Worm (Caenorhabditis elegans) whole organism, young adult: ENCODE data around the gene ceh-83.
A peak's percentile ranks its signal among the peaks of the same experiment; 100 is the strongest.
"Not testable (repeated sequence)": the region's sequence is repeated elsewhere in the genome, so short reads cannot be mapped to it uniquely, and the experiment has no call there.

Experiments used
- B0019.2 ChIP-seq: fragments of 200-800 bp; sonication (Bioruptor generic); conservative IDR thresholded peaks from 2 replicates; pipeline ENCODE4 v1.3.6; 2022; ENCODE audit warnings: missing genetic modification reagents, missing genetic modification characterization, missing compliant biosample characterization
- B0261.1 ChIP-seq: sonication (generic microtip); optimal IDR thresholded peaks from 2 replicates; lab custom pipeline; 2016; ENCODE audit warnings: mild to moderate bottlenecking, missing genetic modification characterization, moderate library complexity, missing compliant biosample characterization
- F33H1.4 ChIP-seq: fragments of 200-800 bp; sonication (Bioruptor generic); IDR thresholded peaks from 2 replicates; pipeline ENCODE4 v1.3.6; 2022; ENCODE audit warnings: missing genetic modification reagents, missing genetic modification characterization, missing compliant biosample characterization
- F37B4.10 ChIP-seq: fragments of 200-800 bp; sonication (Bioruptor generic); IDR thresholded peaks from 2 replicates; pipeline ENCODE4 v1.3.6; 2022; ENCODE audit warnings: missing genetic modification characterization, missing compliant biosample characterization
- F57C9.4 ChIP-seq: sonication (generic microtip); optimal IDR thresholded peaks from 2 replicates; lab custom pipeline; 2017; ENCODE audit warnings: mild to moderate bottlenecking, missing genetic modification characterization, missing compliant biosample characterization
- Y53G8AR.9 ChIP-seq: fragments of 200-800 bp; sonication (Bioruptor generic); conservative IDR thresholded peaks from 2 replicates; pipeline ENCODE4 v1.3.6; 2022; ENCODE audit warnings: missing genetic modification reagents, missing genetic modification characterization, missing compliant biosample characterization
- Y67H2A.10 ChIP-seq: fragments of 200-800 bp; sonication (Bioruptor generic); conservative IDR thresholded peaks from 2 replicates; pipeline ENCODE4 v1.3.6; 2022; ENCODE audit warnings: missing genetic modification reagents, missing genetic modification characterization, missing compliant biosample characterization
- ceh-100 ChIP-seq: fragments of 200-800 bp; sonication (Bioruptor generic); IDR thresholded peaks from 2 replicates; pipeline ENCODE4 v1.3.6; 2022; ENCODE audit warnings: missing genetic modification reagents, missing genetic modification characterization, missing compliant biosample characterization
- ceh-91 ChIP-seq: fragments of 200-800 bp; sonication (Bioruptor generic); IDR thresholded peaks from 2 replicates; pipeline ENCODE4 v1.3.6; 2022; ENCODE audit warnings: missing genetic modification reagents, missing genetic modification characterization, missing compliant biosample characterization
- chd-7 ChIP-seq: sonication (generic microtip); optimal IDR thresholded peaks from 2 replicates; lab custom pipeline; 2016; ENCODE audit warnings: mild to moderate bottlenecking, missing genetic modification characterization, moderate library complexity, missing compliant biosample characterization
- dox-1 ChIP-seq: fragments of 200-800 bp; sonication (Bioruptor generic); IDR thresholded peaks from 2 replicates; pipeline ENCODE4 v1.3.6; 2022; ENCODE audit warnings: missing genetic modification reagents, missing genetic modification characterization, missing compliant biosample characterization
- dpl-1 ChIP-seq: fragments of 150-350 bp; optimal IDR thresholded peaks from 2 replicates; lab custom pipeline; 2014; ENCODE audit warnings: missing biosample characterization, missing genetic modification reagents, missing genetic modification characterization
- efl-1 ChIP-seq: fragments of 150-350 bp; optimal IDR thresholded peaks from 2 replicates; lab custom pipeline; 2014; ENCODE audit warnings: missing biosample characterization, missing genetic modification reagents, missing genetic modification characterization
- egl-44 ChIP-seq: fragments of 200-800 bp; sonication (Bioruptor generic); IDR thresholded peaks from 2 replicates; pipeline ENCODE4 v1.3.6; 2022; ENCODE audit warnings: missing genetic modification reagents, missing genetic modification characterization, missing compliant biosample characterization
- gei-17 ChIP-seq: fragments of 200-800 bp; sonication (Bioruptor generic); optimal IDR thresholded peaks from 2 replicates; lab custom pipeline; 2018; ENCODE audit warnings: mild to moderate bottlenecking, missing genetic modification characterization, missing compliant biosample characterization
- lin-40 ChIP-seq: sonication (generic microtip); optimal IDR thresholded peaks from 2 replicates; lab custom pipeline; 2016; ENCODE audit warnings: missing genetic modification characterization, mild to moderate bottlenecking, missing compliant biosample characterization, missing genotype, missing genetic modification reagents
- madf-6 ChIP-seq: fragments of 200-800 bp; sonication (Bioruptor generic); IDR thresholded peaks from 2 replicates; pipeline ENCODE4 v1.3.6; 2022; ENCODE audit warnings: missing genetic modification reagents, missing genetic modification characterization, missing compliant biosample characterization
- mxl-1 ChIP-seq: sonication (generic microtip); optimal IDR thresholded peaks from 2 replicates; lab custom pipeline; 2016; ENCODE audit warnings: missing genetic modification characterization, missing compliant biosample characterization
- nfya-1 ChIP-seq: sonication (generic microtip); optimal IDR thresholded peaks from 2 replicates; lab custom pipeline; 2017; ENCODE audit warnings: antibody characterized with exemption, missing compliant biosample characterization, missing genetic modification characterization, borderline replicate concordance; ENCODE audit not compliant: insufficient read depth
- nfya-2 ChIP-seq: fragments of 200-800 bp; sonication (Bioruptor generic); IDR thresholded peaks from 2 replicates; pipeline ENCODE4 v1.3.6; 2022; ENCODE audit warnings: missing genetic modification reagents, missing genetic modification characterization, missing compliant biosample characterization
- nfyb-1 ChIP-seq: fragments of 200-800 bp; sonication (Bioruptor generic); IDR thresholded peaks from 2 replicates; pipeline ENCODE4 v1.3.6; 2022; ENCODE audit warnings: missing genetic modification reagents, missing genetic modification characterization, missing compliant biosample characterization
- nhr-120 ChIP-seq: fragments of 200-800 bp; sonication (Bioruptor generic); IDR thresholded peaks from 2 replicates; pipeline ENCODE4 v1.3.6; 2022; ENCODE audit warnings: missing genetic modification characterization, missing compliant biosample characterization
- nhr-80 ChIP-seq: sonication (generic microtip); optimal IDR thresholded peaks from 2 replicates; lab custom pipeline; 2016; ENCODE audit warnings: missing genetic modification characterization, missing compliant biosample characterization
- nhr-90 ChIP-seq: sonication (generic microtip); optimal IDR thresholded peaks from 2 replicates; lab custom pipeline; 2016; ENCODE audit warnings: missing genotype, mild to moderate bottlenecking, missing genetic modification characterization, missing compliant biosample characterization
- repo-1 ChIP-seq: sonication (generic microtip); optimal IDR thresholded peaks from 2 replicates; lab custom pipeline; 2017; ENCODE audit warnings: mild to moderate bottlenecking, missing genetic modification characterization, missing compliant biosample characterization
- rpc-1 ChIP-seq, 2 experiments: fragments of 150-350 bp in 1 of 2; sonication (generic microtip) in 1 of 2; optimal IDR thresholded peaks; 2 replicates each; lab custom pipeline; 2014 to 2018; ENCODE audit warnings: missing biosample characterization in 1 of 2, missing genetic modification characterization in 1 of 2, missing genetic modification reagents in 1 of 2, missing genotype in 1 of 2
- sea-2 ChIP-seq: fragments of 200-800 bp; sonication (Bioruptor generic); IDR thresholded peaks from 2 replicates; pipeline ENCODE4 v1.3.6; 2022; ENCODE audit warnings: missing genetic modification characterization, missing compliant biosample characterization
- snpc-1.3 ChIP-seq: sonication (generic microtip); optimal IDR thresholded peaks from 2 replicates; lab custom pipeline; 2017; ENCODE audit warnings: missing genetic modification characterization, mild to moderate bottlenecking, missing compliant biosample characterization, antibody characterized with exemption, moderate library complexity, missing genotype, missing genetic modification reagents; ENCODE audit not compliant: insufficient read depth
- sptf-2 ChIP-seq: fragments of 200-800 bp; sonication (Bioruptor generic); optimal IDR thresholded peaks from 2 replicates; lab custom pipeline; 2018; ENCODE audit warnings: mild to moderate bottlenecking, missing genetic modification characterization, missing compliant biosample characterization
- tbp1 ChIP-seq: fragments of 200-800 bp; sonication (Bioruptor generic); optimal IDR thresholded peaks from 2 replicates; lab custom pipeline; 2018; ENCODE audit warnings: mild to moderate bottlenecking, missing genetic modification characterization, missing compliant biosample characterization
- unc-62 ChIP-seq: fragments of 150-350 bp; optimal IDR thresholded peaks from 2 replicates; lab custom pipeline; 2014; ENCODE audit warnings: missing biosample characterization, missing genetic modification reagents, missing genetic modification characterization
- xnd-1 ChIP-seq: sonication (generic microtip); optimal IDR thresholded peaks from 2 replicates; lab custom pipeline; 2016; ENCODE audit warnings: missing genotype, missing genetic modification reagents, missing genetic modification characterization, missing compliant biosample characterization
- ztf-26 ChIP-seq: sonication (generic microtip); optimal IDR thresholded peaks from 2 replicates; lab custom pipeline; 2017; ENCODE audit warnings: missing genetic modification characterization, missing compliant biosample characterization
- ztf-6 ChIP-seq: fragments of 200-800 bp; sonication (Bioruptor generic); IDR thresholded peaks from 2 replicates; pipeline ENCODE4 v1.3.6; 2022; ENCODE audit warnings: missing genetic modification reagents, missing genetic modification characterization, missing compliant biosample characterization

ceh-83 gene

ce11 chrII:1771785-1772184 is 35.5 kb upstream of the ceh-83 start, which contains the start of gene math-3:
Gene math-3, plus strand, starts transcription at chrII:1772085.
- no peak for TF ChIP-seq sptf-2
- TF ChIP-seq repo-1 (tag; lab: Kevin White, UChicago), result no peak
- no peak for TF ChIP-seq efl-1 (GFP tag; lab: Kevin White, UChicago)
- TF ChIP-seq nfya-2, result no peak
- no peak for TF ChIP-seq sea-2 (GFP tag; lab: Robert Waterston, UW)
- TF ChIP-seq F37B4.10, result no peak
- no peak for TF ChIP-seq nfya-1 (tag; lab: Kevin White, UChicago)
- TF ChIP-seq nfyb-1 (GFP tag; lab: Robert Waterston, UW), result no peak
- TF ChIP-seq gei-17, result no peak
- TF ChIP-seq nhr-120, result no peak
- TF ChIP-seq madf-6 (GFP tag; lab: Robert Waterston, UW), result no peak
- no peak for TF ChIP-seq lin-40 (tag; lab: Kevin White, UChicago)
- no peak for TF ChIP-seq egl-44 (GFP tag; lab: Robert Waterston, UW)
- TF ChIP-seq unc-62 (GFP tag; lab: Kevin White, UChicago), result no peak

ce11 chrII:1771347-1771746 is 35.0 kb upstream of the ceh-83 start, which contains the start of gene math-26:
Gene math-26, plus strand, starts transcription at chrII:1771647.
- not testable (repeated sequence) for TF ChIP-seq B0261.1; F33H1.4 (GFP tag; lab: Robert Waterston, UW); F37B4.10

ce11 chrII:1767458-1767857 is 31.1 kb upstream of the ceh-83 start:
- peak; percentile 36 for TF ChIP-seq nhr-80 (tag; lab: Kevin White, UChicago)
- TF ChIP-seq dox-1 (GFP tag; lab: Robert Waterston, UW), result 0 out of 2 replicates have a peak, but pooled peaks have one; percentile 14
- TF ChIP-seq, all 124 proteins: peak for 2; not testable (repeated sequence) for 122

ce11 chrII:1766715-1767114 is 30.4 kb upstream of the ceh-83 start:
- TF ChIP-seq tbp1 (GFP tag; lab: Kevin White, UChicago) (no peak), mxl-1 (tag; lab: Kevin White, UChicago) (no peak), dpl-1 (GFP tag; lab: Kevin White, UChicago) (no peak), ztf-26 (tag; lab: Kevin White, UChicago) (no peak), B0019.2 (GFP tag; lab: Robert Waterston, UW) (no peak), rpc-1 (optimal IDR thresholded peaks at IDR 0.05; lab: Kevin White, UChicago) (no peak), rpc-1 (tag; optimal IDR thresholded peaks at IDR 0.05; lab: Kevin White, UChicago) (no peak), F57C9.4 (no peak), chd-7 (tag; lab: Kevin White, UChicago) (no peak), snpc-1.3 (no peak), ceh-91 (no peak)

- TF ChIP-seq F37B4.10 (no peak), ztf-6 (no peak), mxl-1 (tag; lab: Kevin White, UChicago) (no peak), egl-44 (GFP tag; lab: Robert Waterston, UW) (no peak), unc-62 (GFP tag; lab: Kevin White, UChicago) (no peak), ceh-100 (GFP tag; lab: Robert Waterston, UW) (no peak), Y53G8AR.9 (GFP tag; lab: Robert Waterston, UW) (no peak), nhr-90 (tag; lab: Kevin White, UChicago) (no peak), xnd-1 (tag; lab: Kevin White, UChicago) (no peak), Y67H2A.10 (GFP tag; lab: Robert Waterston, UW) (no peak)
These were observed 26.7 kb upstream of the ceh-83 start, which contains the start of gene math-28 for ce11 chrII:1763072-1763471. Gene math-28, plus strand, starts transcription at chrII:1763372.
